Worm (Caenorhabditis elegans): ENCODE results near the gene nas-1.

The nas-1 gene

DNA sequence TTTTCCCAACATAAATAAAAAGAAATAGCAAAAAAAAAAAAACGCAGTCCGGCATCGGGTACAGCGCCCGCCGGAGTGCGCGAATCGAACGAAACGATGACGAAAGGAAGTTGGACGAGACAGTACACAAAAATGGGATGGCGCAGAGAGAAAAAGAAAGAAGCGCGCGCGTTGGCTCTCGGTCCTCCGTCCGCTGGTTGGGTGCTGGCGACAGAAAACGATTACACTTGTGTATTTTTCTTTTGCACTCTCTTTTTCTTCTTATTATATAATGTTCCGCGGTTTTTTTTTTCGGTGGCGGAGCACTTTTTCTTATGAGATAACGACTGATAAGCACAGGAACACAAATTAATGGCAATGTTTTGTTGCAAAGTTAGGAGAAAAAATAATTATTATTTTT lies 28.4 kb upstream of the nas-1 start (continued):
- peak in 1 of 3 experiments; percentile 63 for TF ChIP-seq ceh-82 (tag; optimal IDR thresholded peaks at IDR 0.05)

DNA sequence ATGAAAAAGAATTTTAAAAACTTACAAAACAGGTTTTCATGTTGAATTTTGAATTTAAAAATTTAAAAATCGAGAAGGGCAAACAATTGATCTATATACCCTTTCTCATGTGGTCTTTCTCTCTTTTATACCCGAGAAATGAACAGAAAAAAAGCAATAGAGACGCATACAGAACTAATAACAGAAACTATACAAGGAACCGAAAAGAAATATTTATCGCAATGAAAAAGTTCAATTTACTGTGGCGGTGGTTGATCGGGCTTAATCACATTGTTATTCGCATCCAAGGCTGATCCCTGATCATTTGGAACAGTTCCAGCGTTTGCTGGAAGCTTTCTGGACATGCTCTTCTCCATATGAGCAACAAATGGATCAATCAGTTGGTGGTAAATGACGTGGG lies 27.4 kb upstream of the nas-1 start, which contains the start of gene T03F6.10:
TSS of gene T03F6.10 (minus strand) at position 101 of the 400 bp plus-strand sequence.
- TF ChIP-seq efl-3 (GFP tag; optimal IDR thresholded peaks at IDR 0.05) (no peak), efl-1 (optimal IDR thresholded peaks at IDR 0.05) (no peak), efl-1 (GFP tag; optimal IDR thresholded peaks at IDR 0.05 in 1 of 2) (peak in 1 of 2 experiments; percentile 21)

DNA sequence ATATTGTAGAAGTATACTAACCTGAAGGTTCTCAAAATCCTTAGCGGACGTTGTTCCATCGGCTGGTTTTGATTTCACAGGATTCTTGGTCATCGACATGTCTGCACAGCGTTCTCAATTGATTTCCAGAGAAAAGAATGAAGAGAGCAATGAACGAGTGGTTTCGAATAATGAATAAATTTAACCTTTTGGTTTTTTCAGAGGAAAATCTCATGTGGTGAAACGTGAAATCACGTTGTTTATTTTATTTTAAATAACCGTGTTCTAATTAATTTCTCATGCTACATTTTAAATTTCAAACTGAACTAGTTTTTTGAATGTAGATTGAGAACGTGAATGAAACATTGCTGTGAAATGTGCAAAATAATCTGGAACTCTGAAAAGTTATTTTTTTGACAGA lies 25.4 kb upstream of the nas-1 start, which contains the start of gene T03F6.6:
TSS of gene T03F6.6 (minus strand) at position 101 of the 400 bp plus-strand sequence.
- TF ChIP-seq unc-98 (GFP tag; IDR thresholded peaks at IDR 0.05) = no peak
- TF ChIP-seq nhr-85 (tag) = no peak
- TF ChIP-seq lin-14 (GFP tag; optimal IDR thresholded peaks at IDR 0.05) = no peak
- no peak for TF ChIP-seq ceh-90 (tag; optimal IDR thresholded peaks at IDR 0.05)
- no peak for TF ChIP-seq zag-1 (tag; optimal IDR thresholded peaks at IDR 0.05)
- no peak for TF ChIP-seq skn-1 (tag; optimal IDR thresholded peaks at IDR 0.05)
- TF ChIP-seq lin-15B (tag; optimal IDR thresholded peaks at IDR 0.05) = no peak
- TF ChIP-seq tlp-1 (tag; optimal IDR thresholded peaks at IDR 0.05) = no peak
- no peak for TF ChIP-seq unc-130 (tag; optimal IDR thresholded peaks at IDR 0.05)
- no peak for TF ChIP-seq dsc-1 (tag; optimal IDR thresholded peaks at IDR 0.05)
- no peak for TF ChIP-seq C16A3.4 (tag; optimal IDR thresholded peaks at IDR 0.05)
- no peak for TF ChIP-seq elt-2 (tag; optimal IDR thresholded peaks at IDR 0.05)
- no peak for TF ChIP-seq C34B4.2 (tag; optimal IDR thresholded peaks at IDR 0.05)
- TF ChIP-seq elt-3 (tag; optimal IDR thresholded peaks at IDR 0.05) = no peak
- no peak for TF ChIP-seq nhr-11 (tag; optimal IDR thresholded peaks at IDR 0.05)
- no peak for TF ChIP-seq ceh-82 (tag; optimal IDR thresholded peaks at IDR 0.05)
- TF ChIP-seq mef-2 (tag; optimal IDR thresholded peaks at IDR 0.05) = no peak
- no peak for TF ChIP-seq blmp-1 (tag; optimal IDR thresholded peaks at IDR 0.05)
- TF ChIP-seq mep-1 (tag; optimal IDR thresholded peaks at IDR 0.05) = no peak
- no peak for TF ChIP-seq xbp-1 (tag; optimal IDR thresholded peaks at IDR 0.05)

DNA sequence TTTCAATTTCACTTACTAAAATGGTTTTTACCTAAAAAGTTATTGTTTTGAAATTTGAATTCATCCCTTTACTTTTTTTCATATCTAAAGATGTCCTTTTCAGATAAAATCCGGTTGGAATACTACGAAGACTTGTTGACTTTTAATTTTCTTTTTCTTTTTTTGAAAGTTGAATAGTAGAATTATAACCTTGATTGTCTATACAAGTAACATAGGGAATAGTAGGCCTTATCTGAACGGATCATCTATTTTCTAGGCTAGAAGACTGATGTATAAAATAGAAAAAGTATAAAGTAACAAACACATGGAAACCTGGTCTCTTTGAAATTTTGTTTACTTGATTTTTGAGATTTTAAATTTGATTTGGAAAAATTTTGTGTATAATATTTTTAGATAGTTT lies 24.7 kb upstream of the nas-1 start:
- peak; percentile 2 for TF ChIP-seq nhr-71 (tag; optimal IDR thresholded peaks at IDR 0.05)
- TF ChIP-seq xbp-1 (tag; optimal IDR thresholded peaks at IDR 0.05) = no peak
- no peak for TF ChIP-seq sox-4 (tag; optimal IDR thresholded peaks at IDR 0.05)
- TF ChIP-seq unc-30 (tag; optimal IDR thresholded peaks at IDR 0.05) = no peak
- TF ChIP-seq sptf-1 (tag; optimal IDR thresholded peaks at IDR 0.05) = no peak
- TF ChIP-seq lir-3 (tag; optimal IDR thresholded peaks at IDR 0.05; ENCODE audit: poor library complexity) = no peak
- TF ChIP-seq grh-1 (GFP tag; IDR thresholded peaks at IDR 0.05) = no peak
- peak; percentile 12 for TF ChIP-seq lin-14 (GFP tag; optimal IDR thresholded peaks at IDR 0.05)
- TF ChIP-seq nhr-20 (tag; optimal IDR thresholded peaks at IDR 0.05) = no peak
- no peak for TF ChIP-seq Y116A8C.19 (tag; optimal IDR thresholded peaks at IDR 0.05; ENCODE audit: borderline replicate concordance)
- TF ChIP-seq nhr-85 (tag) = peak; percentile 84
- TF ChIP-seq mef-2 (tag; optimal IDR thresholded peaks at IDR 0.05) = no peak
- TF ChIP-seq mdl-1 (tag; optimal IDR thresholded peaks at IDR 0.05) = no peak

DNA sequence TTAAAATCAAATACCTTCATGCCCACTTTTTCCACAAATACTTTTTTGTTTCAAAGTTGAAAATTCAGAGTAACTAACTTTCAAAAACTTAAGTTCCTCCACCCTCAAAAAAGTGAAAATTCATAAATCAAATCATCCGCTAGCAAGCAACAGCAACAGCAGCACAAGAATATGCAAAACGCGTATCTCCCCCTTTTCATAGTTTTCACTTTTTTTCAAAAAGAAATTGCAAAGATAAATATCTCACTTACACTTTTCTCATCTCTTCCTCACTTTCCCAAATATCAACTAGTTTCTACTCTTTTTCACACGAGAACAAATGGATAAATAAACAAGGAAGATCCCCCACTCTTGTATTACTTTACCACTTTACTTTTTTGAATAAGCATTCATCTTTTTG lies 23.9 kb upstream of the nas-1 start:
- TF ChIP-seq lin-14 (GFP tag; optimal IDR thresholded peaks at IDR 0.05) (peak; percentile 31), nhr-11 (tag; optimal IDR thresholded peaks at IDR 0.05) (no peak), blmp-1 (tag; optimal IDR thresholded peaks at IDR 0.05) (peak; percentile 76)

DNA sequence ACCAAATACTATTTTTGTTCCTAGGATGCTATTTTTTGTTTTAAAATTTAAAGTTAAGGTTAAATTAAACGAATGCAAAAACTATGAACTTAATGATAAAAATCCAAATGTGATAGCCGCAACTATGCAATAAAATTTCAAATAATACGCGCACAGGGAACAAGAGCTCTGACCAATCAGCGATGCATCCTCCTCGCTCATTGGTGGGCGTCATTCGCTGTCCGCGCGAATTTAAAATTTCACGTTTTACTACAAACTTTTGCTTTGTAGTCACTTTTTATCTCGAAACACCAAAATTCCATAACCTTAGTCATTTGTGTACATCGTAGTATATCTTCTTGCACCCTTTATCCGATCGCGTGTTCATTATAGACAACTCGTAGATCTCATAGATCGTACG lies 22.4 kb upstream of the nas-1 start:
- TF ChIP-seq efl-3 (GFP tag; optimal IDR thresholded peaks at IDR 0.05) = no peak
- no peak for TF ChIP-seq pag-3 (tag; optimal IDR thresholded peaks at IDR 0.05; ENCODE audit: borderline replicate concordance, insufficient read depth)
- no peak for TF ChIP-seq unc-30 (tag; optimal IDR thresholded peaks at IDR 0.05)
- TF ChIP-seq efl-1 (optimal IDR thresholded peaks at IDR 0.05) = no peak
- TF ChIP-seq efl-1 (GFP tag; optimal IDR thresholded peaks at IDR 0.05 in 1 of 2) = peak in 1 of 2 experiments; percentile 7
- no peak for TF ChIP-seq sox-4 (tag; optimal IDR thresholded peaks at IDR 0.05)
- no peak for TF ChIP-seq ceh-82 (tag; optimal IDR thresholded peaks at IDR 0.05)
- peak; percentile 57 for TF ChIP-seq xbp-1 (tag; optimal IDR thresholded peaks at IDR 0.05)
- no peak for TF ChIP-seq lin-35 (GFP tag; optimal IDR thresholded peaks at IDR 0.05)
- TF ChIP-seq egl-27 (tag; optimal IDR thresholded peaks at IDR 0.05) = no peak
- no peak for TF ChIP-seq tlp-1 (tag; optimal IDR thresholded peaks at IDR 0.05)
- no peak for TF ChIP-seq nhr-19 (GFP tag; conservative IDR thresholded peaks at IDR 0.05)
